Worm (Caenorhabditis elegans) whole organism, L3 larva: ENCODE data around the gene spds-1.

ENCODE experiments used
- ama-1 ChIP-seq: fragments of 150-350 bp; optimal IDR thresholded peaks from 2 replicates; lab custom pipeline; 2018
- elt-1 ChIP-seq: fragments of 150-350 bp; optimal IDR thresholded peaks from 2 replicates; lab custom pipeline; 2014; ENCODE audit warnings: missing biosample characterization, missing genetic modification characterization
- lin-39 ChIP-seq: fragments of 150-350 bp; optimal IDR thresholded peaks from 2 replicates; lab custom pipeline; 2018; ENCODE audit warnings: missing biosample characterization, missing genetic modification reagents, missing genetic modification characterization
- mml-1 ChIP-seq: fragments of 150-350 bp; sonication (generic microtip); optimal IDR thresholded peaks from 3 replicates; lab custom pipeline; 2014; ENCODE audit warnings: missing biosample characterization, missing genetic modification characterization
- nhr-12 ChIP-seq: fragments of 150-350 bp; optimal IDR thresholded peaks from 2 replicates; lab custom pipeline; 2014; ENCODE audit warnings: missing biosample characterization, missing genetic modification characterization
- nhr-23 ChIP-seq: fragments of 150-350 bp; optimal IDR thresholded peaks from 2 replicates; lab custom pipeline; 2014; ENCODE audit warnings: missing biosample characterization, missing genetic modification reagents, missing genetic modification characterization
- nhr-237 ChIP-seq: fragments of 150-350 bp; optimal IDR thresholded peaks from 2 replicates; lab custom pipeline; 2014; ENCODE audit warnings: missing biosample characterization, missing genetic modification characterization
- pha-4 ChIP-seq: fragments of 150-350 bp; optimal IDR thresholded peaks from 2 replicates; lab custom pipeline; 2014; ENCODE audit warnings: missing biosample characterization, missing genetic modification reagents, missing genetic modification characterization
- snpc-4 ChIP-seq: fragments of 150-350 bp; optimal IDR thresholded peaks from 2 replicates; lab custom pipeline; 2014; ENCODE audit warnings: missing biosample characterization, missing genetic modification characterization
- unc-39 ChIP-seq: sonication (generic microtip); optimal IDR thresholded peaks from 4 replicates; lab custom pipeline; 2017; ENCODE audit warnings: missing biosample characterization, missing genetic modification characterization

- TF ChIP-seq ama-1 (lab: Kevin White, UChicago) (no peak), mml-1 (no peak), pha-4 (tag; lab: Kevin White, UChicago) (no peak), elt-1 (tag; lab: Kevin White, UChicago) (no peak), snpc-4 (tag; lab: Kevin White, UChicago) (no peak), nhr-237 (no peak), nhr-23 (tag; lab: Kevin White, UChicago) (no peak), nhr-12 (tag; lab: Kevin White, UChicago) (no peak), unc-39 (tag; lab: Kevin White, UChicago) (no peak), lin-39 (tag; lab: Kevin White, UChicago) (no peak)
These were observed 49.2 kb downstream of the spds-1 start, which contains the start of gene Y46G5A.29 for ce11 chrII:12855900-12856299.
